Worm (Caenorhabditis elegans) whole organism, young adult: Measurements from ENCODE around the gene Y53C12A.6.
A peak's percentile ranks its signal among the peaks of the same experiment; 100 is the strongest.

Experiments
- B0019.2 ChIP-seq: fragments of 200-800 bp; sonication (Bioruptor generic); conservative IDR thresholded peaks from 2 replicates; pipeline ENCODE4 v1.3.6; 2022; ENCODE audit warnings: missing genetic modification reagents, missing genetic modification characterization, missing compliant biosample characterization
- C06A6.2 ChIP-seq: fragments of 200-800 bp; sonication (Bioruptor generic); conservative IDR thresholded peaks from 2 replicates; pipeline ENCODE4 v1.3.6; 2022; ENCODE audit warnings: missing genetic modification characterization, missing compliant biosample characterization
- D2030.7 ChIP-seq: fragments of 200-800 bp; sonication (Bioruptor generic); IDR thresholded peaks from 2 replicates; pipeline ENCODE4 v1.3.6; 2022; ENCODE audit warnings: missing genetic modification reagents, missing genetic modification characterization, missing compliant biosample characterization
- F33H1.4 ChIP-seq: fragments of 200-800 bp; sonication (Bioruptor generic); IDR thresholded peaks from 2 replicates; pipeline ENCODE4 v1.3.6; 2022; ENCODE audit warnings: missing genetic modification reagents, missing genetic modification characterization, missing compliant biosample characterization
- F49E8.2 ChIP-seq: sonication (generic microtip); optimal IDR thresholded peaks from 3 replicates; lab custom pipeline; 2017; ENCODE audit warnings: missing genetic modification characterization, mild to moderate bottlenecking, missing compliant biosample characterization, antibody characterized with exemption, moderate library complexity; ENCODE audit not compliant: insufficient read depth
- K11D2.4 ChIP-seq: fragments of 200-800 bp; sonication (Bioruptor generic); IDR thresholded peaks from 2 replicates; pipeline ENCODE4 v1.3.6; 2022; ENCODE audit warnings: missing genetic modification reagents, missing genetic modification characterization, missing compliant biosample characterization
- K12H6.12 ChIP-seq: fragments of 200-800 bp; sonication (Bioruptor generic); optimal IDR thresholded peaks from 2 replicates; lab custom pipeline; 2018; ENCODE audit warnings: mild to moderate bottlenecking, missing genetic modification characterization, missing compliant biosample characterization
- T07F8.4 ChIP-seq: sonication (generic microtip); optimal IDR thresholded peaks from 2 replicates; lab custom pipeline; 2016; ENCODE audit warnings: mild to moderate bottlenecking, missing genetic modification characterization, moderate library complexity, missing compliant biosample characterization
- Y56A3A.18 ChIP-seq: fragments of 200-800 bp; sonication (Bioruptor generic); IDR thresholded peaks from 2 replicates; pipeline ENCODE4 v1.3.6; 2022; ENCODE audit warnings: missing genetic modification reagents, missing genetic modification characterization, missing compliant biosample characterization
- Y79H2A.3 ChIP-seq: fragments of 200-800 bp; sonication (Bioruptor generic); conservative IDR thresholded peaks from 2 replicates; pipeline ENCODE4 v1.3.6; 2022; ENCODE audit warnings: missing genetic modification reagents, missing genetic modification characterization, missing compliant biosample characterization
- Y95B8A.8 ChIP-seq: fragments of 200-800 bp; sonication (Bioruptor generic); IDR thresholded peaks from 2 replicates; pipeline ENCODE4 v1.3.6; 2022; ENCODE audit warnings: missing genetic modification reagents, missing genetic modification characterization, missing compliant biosample characterization
- akir-1 ChIP-seq: fragments of 200-800 bp; sonication (Bioruptor generic); optimal IDR thresholded peaks from 2 replicates; lab custom pipeline; 2018; ENCODE audit warnings: mild to moderate bottlenecking, missing genetic modification characterization, moderate library complexity, missing compliant biosample characterization
- ama-1 ChIP-seq, 3 experiments: fragments of 150-350 bp in 1 of 3; sonication (generic microtip) in 2 of 3; optimal IDR thresholded peaks; 2 replicates each; lab custom pipeline; 2014 to 2018; ENCODE audit warnings: missing biosample characterization in 2 of 3, missing genetic modification characterization in 2 of 3, missing genetic modification reagents in 2 of 3
- athp-1 ChIP-seq: sonication (generic microtip); optimal IDR thresholded peaks from 2 replicates; lab custom pipeline; 2017; ENCODE audit warnings: mild to moderate bottlenecking, missing genetic modification characterization, missing compliant biosample characterization
- attf-5 ChIP-seq: fragments of 200-800 bp; sonication (Bioruptor generic); optimal IDR thresholded peaks from 2 replicates; lab custom pipeline; 2018; ENCODE audit warnings: mild to moderate bottlenecking, missing genetic modification characterization, missing compliant biosample characterization
- attf-6 ChIP-seq: fragments of 200-800 bp; sonication (Bioruptor generic); IDR thresholded peaks from 2 replicates; pipeline ENCODE4 v1.3.6; 2022; ENCODE audit warnings: missing genetic modification reagents, missing genetic modification characterization, missing compliant biosample characterization
- ceh-58 ChIP-seq: fragments of 200-800 bp; sonication (Bioruptor generic); IDR thresholded peaks from 2 replicates; pipeline ENCODE4 v1.3.6; 2022; ENCODE audit warnings: missing genetic modification characterization, missing compliant biosample characterization
- die-1 ChIP-seq: sonication (generic microtip); optimal IDR thresholded peaks from 2 replicates; lab custom pipeline; 2016; ENCODE audit warnings: missing genotype, mild to moderate bottlenecking, missing genetic modification characterization, missing compliant biosample characterization
- dox-1 ChIP-seq: fragments of 200-800 bp; sonication (Bioruptor generic); IDR thresholded peaks from 2 replicates; pipeline ENCODE4 v1.3.6; 2022; ENCODE audit warnings: missing genetic modification reagents, missing genetic modification characterization, missing compliant biosample characterization
- egl-18 ChIP-seq: fragments of 200-800 bp; sonication (Bioruptor generic); IDR thresholded peaks from 2 replicates; pipeline ENCODE4 v1.3.6; 2022; ENCODE audit warnings: missing genetic modification reagents, missing genetic modification characterization, missing compliant biosample characterization
- egrh-3 ChIP-seq: fragments of 200-800 bp; sonication (Bioruptor generic); IDR thresholded peaks from 2 replicates; pipeline ENCODE4 v1.3.6; 2022; ENCODE audit warnings: missing genetic modification reagents, missing genetic modification characterization, missing compliant biosample characterization
- hlh-26 ChIP-seq: fragments of 200-800 bp; sonication (Bioruptor generic); conservative IDR thresholded peaks from 2 replicates; pipeline ENCODE4 v1.3.6; 2022; ENCODE audit warnings: missing genetic modification reagents, missing genetic modification characterization, missing compliant biosample characterization
- hrde-1 ChIP-seq: sonication (generic microtip); optimal IDR thresholded peaks from 2 replicates; lab custom pipeline; 2016; ENCODE audit warnings: missing genetic modification characterization, mild to moderate bottlenecking, missing compliant biosample characterization, moderate library complexity, missing genotype, missing genetic modification reagents, borderline replicate concordance
- lag-1 ChIP-seq: fragments of 200-800 bp; sonication (Bioruptor generic); IDR thresholded peaks from 2 replicates; pipeline ENCODE4 v1.3.6; 2022; ENCODE audit warnings: missing genetic modification reagents, missing genetic modification characterization, missing compliant biosample characterization
- let-526 ChIP-seq: fragments of 200-800 bp; sonication (Bioruptor generic); IDR thresholded peaks from 2 replicates; pipeline ENCODE4 v1.3.6; 2022; ENCODE audit warnings: missing genetic modification reagents, missing genetic modification characterization, missing compliant biosample characterization
- let-607 ChIP-seq, 2 experiments: fragments of 200-800 bp in 1 of 2; sonication (Bioruptor generic) in 1 of 2; sonication (generic microtip) in 1 of 2; optimal IDR thresholded peaks; 2 replicates each; lab custom pipeline; 2016 to 2018; ENCODE audit warnings: mild to moderate bottlenecking in 2 of 2, missing compliant biosample characterization in 2 of 2, missing genetic modification characterization in 2 of 2, moderate library complexity in 2 of 2, missing genotype in 1 of 2
- lin-35 ChIP-seq, 3 experiments: fragments of 150-350 bp in 2 of 3; sonication (generic microtip) in 1 of 3; optimal IDR thresholded peaks; 2 replicates each; lab custom pipeline; 2014 to 2018; ENCODE audit warnings: missing biosample characterization in 3 of 3, missing genetic modification characterization in 3 of 3, missing genetic modification reagents in 3 of 3
- lin-40 ChIP-seq: sonication (generic microtip); optimal IDR thresholded peaks from 2 replicates; lab custom pipeline; 2016; ENCODE audit warnings: missing genetic modification characterization, mild to moderate bottlenecking, missing compliant biosample characterization, missing genotype, missing genetic modification reagents
- lsl-1 ChIP-seq: fragments of 200-800 bp; sonication (Bioruptor generic); optimal IDR thresholded peaks from 2 replicates; lab custom pipeline; 2018; ENCODE audit warnings: mild to moderate bottlenecking, missing genetic modification characterization, moderate library complexity, missing compliant biosample characterization
- madf-3 ChIP-seq: fragments of 200-800 bp; sonication (Bioruptor generic); IDR thresholded peaks from 2 replicates; pipeline ENCODE4 v1.3.6; 2022; ENCODE audit warnings: missing genetic modification reagents, missing genetic modification characterization, missing compliant biosample characterization
- madf-8 ChIP-seq: fragments of 200-800 bp; sonication (Bioruptor generic); conservative IDR thresholded peaks from 2 replicates; pipeline ENCODE4 v1.3.6; 2022; ENCODE audit warnings: missing genetic modification reagents, missing genetic modification characterization, missing compliant biosample characterization
- mes-4 ChIP-seq: sonication (generic microtip); optimal IDR thresholded peaks from 2 replicates; lab custom pipeline; 2016; ENCODE audit warnings: missing genotype, missing genetic modification characterization, missing compliant biosample characterization
- nhr-90 ChIP-seq: sonication (generic microtip); optimal IDR thresholded peaks from 2 replicates; lab custom pipeline; 2016; ENCODE audit warnings: missing genotype, mild to moderate bottlenecking, missing genetic modification characterization, missing compliant biosample characterization
- pbrm-1 ChIP-seq: fragments of 200-800 bp; sonication (Bioruptor generic); IDR thresholded peaks from 2 replicates; pipeline ENCODE4 v1.3.6; 2022; ENCODE audit warnings: missing genetic modification reagents, missing genetic modification characterization, missing compliant biosample characterization
- pha-4 ChIP-seq: fragments of 150-350 bp; sonication (generic microtip); optimal IDR thresholded peaks from 2 replicates; lab custom pipeline; 2014; ENCODE audit warnings: missing biosample characterization, missing genetic modification reagents, missing genetic modification characterization
- snpc-1.1 ChIP-seq: sonication (generic microtip); optimal IDR thresholded peaks from 2 replicates; lab custom pipeline; 2017; ENCODE audit warnings: missing genetic modification characterization, mild to moderate bottlenecking, missing compliant biosample characterization, antibody characterized with exemption, moderate library complexity, missing genotype, missing genetic modification reagents; ENCODE audit not compliant: insufficient read depth
- snpc-1.3 ChIP-seq: sonication (generic microtip); optimal IDR thresholded peaks from 2 replicates; lab custom pipeline; 2017; ENCODE audit warnings: missing genetic modification characterization, mild to moderate bottlenecking, missing compliant biosample characterization, antibody characterized with exemption, moderate library complexity, missing genotype, missing genetic modification reagents; ENCODE audit not compliant: insufficient read depth
- sptf-2 ChIP-seq: fragments of 200-800 bp; sonication (Bioruptor generic); optimal IDR thresholded peaks from 2 replicates; lab custom pipeline; 2018; ENCODE audit warnings: mild to moderate bottlenecking, missing genetic modification characterization, missing compliant biosample characterization
- tbp1 ChIP-seq: fragments of 200-800 bp; sonication (Bioruptor generic); optimal IDR thresholded peaks from 2 replicates; lab custom pipeline; 2018; ENCODE audit warnings: mild to moderate bottlenecking, missing genetic modification characterization, missing compliant biosample characterization
- tbx-9 ChIP-seq: sonication (generic microtip); optimal IDR thresholded peaks from 2 replicates; lab custom pipeline; 2016; ENCODE audit warnings: borderline replicate concordance, missing genetic modification characterization, inconsistent platforms, missing compliant biosample characterization

Y53C12A.6 gene

ce11 chrII:9755425-9755824, 37.6 kb upstream of the Y53C12A.6 start:
- no peak for TF ChIP-seq egl-18 (GFP tag; lab: Robert Waterston, UW)
- TF ChIP-seq mes-4: no peak
- TF ChIP-seq nhr-90 (tag; lab: Kevin White, UChicago): no peak
- TF ChIP-seq lin-40 (tag; lab: Kevin White, UChicago): no peak
- no peak for TF ChIP-seq snpc-1.1
- no peak for TF ChIP-seq sptf-2 (GFP tag; lab: Kevin White, UChicago)
- no peak for TF ChIP-seq attf-6 (GFP tag; lab: Robert Waterston, UW)
- no peak for TF ChIP-seq die-1
- TF ChIP-seq Y79H2A.3 (GFP tag; lab: Robert Waterston, UW): no peak
- TF ChIP-seq hrde-1 (tag; lab: Kevin White, UChicago): no peak

ce11 chrII:9753730-9754129, 35.9 kb upstream of the Y53C12A.6 start, which contains the start of gene ZK1321.1:
Gene ZK1321.1 (plus strand): TSS chrII:9754030.
- TF ChIP-seq C06A6.2 (GFP tag; lab: Robert Waterston, UW): no peak
- no peak for TF ChIP-seq tbp1
- TF ChIP-seq madf-3: no peak
- no peak for TF ChIP-seq Y56A3A.18 (GFP tag; lab: Robert Waterston, UW)
- TF ChIP-seq B0019.2 (GFP tag; lab: Robert Waterston, UW): no peak
- TF ChIP-seq attf-6 (GFP tag; lab: Robert Waterston, UW): no peak
- TF ChIP-seq die-1: no peak
- TF ChIP-seq egrh-3 (GFP tag; lab: Robert Waterston, UW): no peak
- TF ChIP-seq athp-1 (tag; lab: Kevin White, UChicago): no peak
- TF ChIP-seq, all 124 proteins: peak for 0

ce11 chrII:9753056-9753455, 35.3 kb upstream of the Y53C12A.6 start, which contains the start of gene Y53C12B.7:
Gene Y53C12B.7 (minus strand): TSS chrII:9753218.
- no peak for TF ChIP-seq lag-1 (GFP tag; lab: Robert Waterston, UW)
- TF ChIP-seq B0019.2 (GFP tag; lab: Robert Waterston, UW): no peak
- TF ChIP-seq hlh-26 (GFP tag; lab: Robert Waterston, UW): no peak
- no peak for TF ChIP-seq madf-8 (GFP tag; lab: Robert Waterston, UW)
- TF ChIP-seq K11D2.4 (GFP tag; lab: Robert Waterston, UW): no peak

ce11 chrII:9752278-9752677, 34.5 kb upstream of the Y53C12A.6 start:
- TF ChIP-seq tbx-9 (no peak), ceh-58 (no peak)

- peak; percentile 66 for TF ChIP-seq pbrm-1 (GFP tag; lab: Robert Waterston, UW)
- TF ChIP-seq let-526: no peak
- TF ChIP-seq snpc-1.3: peak; percentile 65
- TF ChIP-seq B0019.2 (GFP tag; lab: Robert Waterston, UW): peak; percentile 87
- TF ChIP-seq let-607 (tag; optimal IDR thresholded peaks at IDR 0.05; lab: Kevin White, UChicago): no peak
- peak; percentile 57; the same call in 1 of the 2 replicates for TF ChIP-seq D2030.7
- no peak for TF ChIP-seq akir-1 (GFP tag; lab: Kevin White, UChicago)
- TF ChIP-seq nhr-90 (tag; lab: Kevin White, UChicago): no peak
- peak; percentile 19 for TF ChIP-seq K12H6.12 (tag; lab: Kevin White, UChicago)
- TF ChIP-seq lin-35 (GFP tag; optimal IDR thresholded peaks at IDR 0.05; lab: Kevin White, UChicago): peak in 2 of 3 experiments; percentile 2 to 51
- peak; percentile 46 for TF ChIP-seq tbp1
- TF ChIP-seq lsl-1 (GFP tag; lab: Kevin White, UChicago): peak; percentile 90
- peak; percentile 50 for TF ChIP-seq attf-5 (GFP tag; lab: Kevin White, UChicago)
- TF ChIP-seq pha-4 (tag; lab: Kevin White, UChicago): peak; percentile 6
- TF ChIP-seq F33H1.4: peak; percentile 96
- TF ChIP-seq F49E8.2 (tag; lab: Kevin White, UChicago): peak; percentile 62
- no peak for TF ChIP-seq attf-6 (GFP tag; lab: Robert Waterston, UW)
- no peak for TF ChIP-seq ama-1 (optimal IDR thresholded peaks at IDR 0.05; lab: Kevin White, UChicago)
- TF ChIP-seq ama-1 (GFP tag; optimal IDR thresholded peaks at IDR 0.05; lab: Kevin White, UChicago): no peak
- TF ChIP-seq T07F8.4 (tag; lab: Kevin White, UChicago): no peak
- TF ChIP-seq dox-1 (GFP tag; lab: Robert Waterston, UW): peak; percentile 59; the same call in 1 of the 2 replicates
- TF ChIP-seq Y95B8A.8: no peak
These were observed 28.3 kb upstream of the Y53C12A.6 start, which contains the start of the genes Y53C12B.1 and nos-3 for ce11 chrII:9746069-9746468. Gene Y53C12B.1 (minus strand): TSS chrII:9746078. Gene nos-3 (plus strand): TSS chrII:9746316.
